Worm (Caenorhabditis elegans) whole organism, late embryonic: ENCODE data around the gene dhs-5.

ENCODE experiments used
- F13H6.1 ChIP-seq: sonication (generic microtip); optimal IDR thresholded peaks from 2 replicates; lab custom pipeline; 2016; ENCODE audit warnings: missing genetic modification characterization, missing compliant biosample characterization
- K02D7.2 ChIP-seq: sonication (generic microtip); optimal IDR thresholded peaks from 2 replicates; lab custom pipeline; 2017; ENCODE audit warnings: mild to moderate bottlenecking, missing genetic modification characterization, missing compliant biosample characterization
- T23F11.4 ChIP-seq: fragments of 200-800 bp; sonication (Bioruptor generic); optimal IDR thresholded peaks from 2 replicates; lab custom pipeline; 2018; ENCODE audit warnings: mild to moderate bottlenecking, missing genetic modification characterization, missing compliant biosample characterization
- ahr-1 ChIP-seq: sonication (generic microtip); optimal IDR thresholded peaks from 2 replicates; lab custom pipeline; 2016; ENCODE audit warnings: missing genetic modification characterization, missing compliant biosample characterization
- ama-1 ChIP-seq: fragments of 150-350 bp; optimal IDR thresholded peaks from 2 replicates; lab custom pipeline; 2014
- ceh-19 ChIP-seq: fragments of 200-800 bp; sonication (Bioruptor generic); optimal IDR thresholded peaks from 2 replicates; lab custom pipeline; 2018; ENCODE audit warnings: mild to moderate bottlenecking, missing genetic modification characterization, missing compliant biosample characterization
- ceh-22 ChIP-seq: sonication (generic microtip); optimal IDR thresholded peaks from 2 replicates; lab custom pipeline; 2017; ENCODE audit warnings: missing biosample characterization, missing genetic modification characterization
- ceh-31 ChIP-seq: sonication (generic microtip); optimal IDR thresholded peaks from 2 replicates; lab custom pipeline; 2016; ENCODE audit warnings: missing genetic modification characterization, missing compliant biosample characterization
- ceh-34 ChIP-seq: sonication (generic microtip); optimal IDR thresholded peaks from 2 replicates; lab custom pipeline; 2016; ENCODE audit warnings: mild to moderate bottlenecking, missing genetic modification characterization, missing compliant biosample characterization
- ceh-45 ChIP-seq: fragments of 200-800 bp; sonication (Bioruptor generic); IDR thresholded peaks from 2 replicates; pipeline ENCODE4 v1.3.6; 2022; ENCODE audit warnings: missing genetic modification reagents, missing genetic modification characterization, missing compliant biosample characterization
- dve-1 ChIP-seq: sonication (generic microtip); optimal IDR thresholded peaks from 2 replicates; lab custom pipeline; 2017; ENCODE audit warnings: antibody characterized with exemption, mild to moderate bottlenecking, missing genetic modification characterization, missing compliant biosample characterization
- elt-2 ChIP-seq: sonication (generic microtip); optimal IDR thresholded peaks from 2 replicates; lab custom pipeline; 2016; ENCODE audit warnings: missing genetic modification reagents, missing genetic modification characterization, missing compliant biosample characterization
- ets-4 ChIP-seq: sonication (generic microtip); optimal IDR thresholded peaks from 2 replicates; lab custom pipeline; 2016; ENCODE audit warnings: missing genetic modification characterization, missing compliant biosample characterization
- fkh-10 ChIP-seq: fragments of 150-350 bp; optimal IDR thresholded peaks from 2 replicates; lab custom pipeline; 2014; ENCODE audit warnings: missing biosample characterization, missing genetic modification reagents, missing genetic modification characterization
- hlh-30 ChIP-seq: sonication (generic microtip); optimal IDR thresholded peaks from 2 replicates; lab custom pipeline; 2017; ENCODE audit warnings: antibody characterized with exemption, missing genetic modification characterization, missing compliant biosample characterization; ENCODE audit not compliant: insufficient read depth
- hlh-6 ChIP-seq: sonication (generic microtip); optimal IDR thresholded peaks from 2 replicates; lab custom pipeline; 2016; ENCODE audit warnings: missing genotype, missing genetic modification characterization, missing compliant biosample characterization
- hlh-8 ChIP-seq: sonication (generic microtip); optimal IDR thresholded peaks from 2 replicates; lab custom pipeline; 2016; ENCODE audit warnings: missing genotype, missing genetic modification characterization, missing compliant biosample characterization
- lim-6 ChIP-seq: sonication (generic microtip); optimal IDR thresholded peaks from 2 replicates; lab custom pipeline; 2016; ENCODE audit warnings: missing genetic modification characterization, missing compliant biosample characterization
- lin-11 ChIP-seq: fragments of 200-800 bp; sonication (Bioruptor generic); optimal IDR thresholded peaks from 2 replicates; lab custom pipeline; 2018; ENCODE audit warnings: mild to moderate bottlenecking, missing genetic modification characterization, missing compliant biosample characterization
- mec-3 ChIP-seq: sonication (generic microtip); optimal IDR thresholded peaks from 2 replicates; lab custom pipeline; 2016; ENCODE audit warnings: borderline replicate concordance, missing genetic modification characterization, missing compliant biosample characterization
- nhr-232 ChIP-seq: sonication (generic microtip); optimal IDR thresholded peaks from 2 replicates; lab custom pipeline; 2016; ENCODE audit warnings: missing genetic modification characterization, missing compliant biosample characterization
- odd-2 ChIP-seq: sonication (generic microtip); optimal IDR thresholded peaks from 2 replicates; lab custom pipeline; 2017; ENCODE audit warnings: antibody characterized with exemption, mild to moderate bottlenecking, missing genetic modification characterization, missing compliant biosample characterization
- pag-3 ChIP-seq: sonication (generic microtip); optimal IDR thresholded peaks from 2 replicates; lab custom pipeline; 2016; ENCODE audit warnings: missing compliant biosample characterization, missing genetic modification characterization, borderline replicate concordance
- pax-1 ChIP-seq: fragments of 150-350 bp; optimal IDR thresholded peaks from 2 replicates; lab custom pipeline; 2014; ENCODE audit warnings: missing biosample characterization, missing genetic modification characterization
- pha-4 ChIP-seq: fragments of 150-350 bp; optimal IDR thresholded peaks from 2 replicates; lab custom pipeline; 2018; ENCODE audit warnings: missing biosample characterization, missing genetic modification reagents, missing genetic modification characterization
- rnt-1 ChIP-seq: sonication (generic microtip); optimal IDR thresholded peaks from 2 replicates; lab custom pipeline; 2016; ENCODE audit warnings: missing genetic modification characterization, missing compliant biosample characterization
- syd-9 ChIP-seq: sonication (generic microtip); optimal IDR thresholded peaks from 2 replicates; lab custom pipeline; 2016; ENCODE audit warnings: mild to moderate bottlenecking, missing genetic modification characterization, moderate library complexity, missing compliant biosample characterization
- tbx-2 ChIP-seq: sonication (generic microtip); optimal IDR thresholded peaks from 2 replicates; lab custom pipeline; 2016; ENCODE audit warnings: missing genetic modification characterization, missing compliant biosample characterization
- unc-55 ChIP-seq: sonication (generic microtip); optimal IDR thresholded peaks from 2 replicates; lab custom pipeline; 2017; ENCODE audit warnings: missing biosample characterization, missing genetic modification reagents, missing genetic modification characterization
- unc-86 ChIP-seq: sonication (generic microtip); optimal IDR thresholded peaks from 2 replicates; lab custom pipeline; 2016; ENCODE audit warnings: missing genetic modification characterization, missing compliant biosample characterization
- zip-5 ChIP-seq: sonication (generic microtip); optimal IDR thresholded peaks from 2 replicates; lab custom pipeline; 2016; ENCODE audit warnings: missing genetic modification characterization, missing compliant biosample characterization
- ztf-16 ChIP-seq: sonication (generic microtip); optimal IDR thresholded peaks from 2 replicates; lab custom pipeline; 2017; ENCODE audit warnings: missing genetic modification characterization, missing compliant biosample characterization

The dhs-5 gene

DNA sequence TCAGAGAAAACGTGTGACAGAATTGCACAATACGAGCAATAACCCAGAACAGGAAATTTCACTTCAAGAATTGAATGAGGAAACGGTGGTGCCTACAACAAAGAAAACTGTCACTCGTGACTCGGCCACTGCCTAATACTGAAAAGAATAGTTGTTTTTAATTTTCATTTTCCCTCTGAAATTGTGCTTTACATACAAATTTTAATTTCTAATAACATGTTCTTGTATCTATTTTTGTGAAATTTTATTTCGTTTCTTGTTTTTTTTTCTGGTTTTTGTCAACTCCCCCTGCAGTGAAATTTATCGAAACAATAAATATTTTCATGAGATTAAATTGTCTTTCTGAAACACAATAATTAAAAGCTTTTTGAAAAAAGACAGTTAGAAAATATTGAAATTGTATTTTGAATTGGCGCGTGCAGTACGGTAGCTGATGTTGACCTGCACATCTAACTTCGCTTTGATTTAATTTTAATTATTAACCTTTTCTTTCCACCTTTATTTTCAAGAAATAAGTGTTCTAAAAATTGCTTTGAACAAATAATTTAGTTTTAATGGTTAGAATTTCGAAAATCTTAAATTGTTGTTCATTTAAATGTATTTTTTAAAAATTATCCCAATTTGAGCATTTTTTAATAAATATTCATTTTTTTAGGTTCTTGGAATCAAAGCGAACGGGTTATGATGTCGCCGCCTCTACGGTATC, 2.2 kb downstream of the dhs-5 start, which contains the start of gene daz-1:
Gene daz-1 (plus strand): TSS at position 656 of the 706 bp plus-strand sequence.
- TF ChIP-seq odd-2: no peak
- TF ChIP-seq fkh-10: no peak
- no peak for TF ChIP-seq lin-11 (tag; lab: Kevin White, UChicago)
- TF ChIP-seq hlh-8 (tag; lab: Kevin White, UChicago): no peak
- no peak for TF ChIP-seq ahr-1
- TF ChIP-seq lim-6 (tag; lab: Kevin White, UChicago): no peak
- TF ChIP-seq dve-1 (tag; lab: Kevin White, UChicago): no peak
- TF ChIP-seq ceh-31 (tag; lab: Kevin White, UChicago): no peak
- TF ChIP-seq syd-9: no peak
- TF ChIP-seq hlh-30 (tag; lab: Kevin White, UChicago): no peak
- TF ChIP-seq ceh-45: no peak
- no peak for TF ChIP-seq pag-3 (tag; lab: Kevin White, UChicago)
- no peak for TF ChIP-seq ceh-19 (GFP tag; lab: Kevin White, UChicago)
- TF ChIP-seq zip-5: no peak
- TF ChIP-seq pha-4 (tag; lab: Kevin White, UChicago): no peak
- no peak for TF ChIP-seq ztf-16
- no peak for TF ChIP-seq unc-86 (tag; lab: Kevin White, UChicago)
- TF ChIP-seq pax-1: no peak

DNA sequence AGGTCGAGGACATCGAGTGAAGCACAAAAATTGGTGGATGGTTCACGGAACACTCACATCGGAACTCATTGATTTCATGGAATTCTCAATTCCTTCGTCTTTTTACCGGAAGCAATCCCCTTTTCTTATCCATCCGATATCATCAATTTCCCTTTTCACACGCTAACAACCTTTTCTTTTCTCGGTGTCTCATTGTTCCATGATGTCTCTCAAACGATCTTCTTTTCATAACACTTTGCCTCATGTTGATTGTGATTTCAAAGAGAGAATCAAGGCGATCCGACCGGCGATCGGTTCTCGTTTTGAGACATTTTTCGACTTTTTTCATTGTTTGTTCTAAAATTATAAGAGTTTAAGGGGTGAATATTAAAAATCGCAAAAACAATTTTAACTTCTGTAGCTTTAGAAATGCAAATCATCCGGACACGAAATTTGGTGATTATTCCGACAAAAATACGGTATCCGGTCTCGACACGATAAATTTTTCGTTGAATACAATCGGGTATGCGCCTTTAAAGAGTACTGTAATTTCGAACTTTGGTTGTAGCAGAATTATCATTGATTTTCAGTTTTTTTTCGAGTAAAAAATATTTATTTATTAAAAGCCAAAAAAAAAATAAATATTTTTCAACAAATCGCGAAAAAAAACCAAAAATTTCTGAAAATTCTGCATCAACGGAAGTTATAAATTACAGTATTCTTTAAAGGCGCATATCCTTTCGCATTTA, 5.2 kb downstream of the dhs-5 start:
- TF ChIP-seq odd-2 (no peak), pax-1 (no peak), ztf-16 (no peak), mec-3 (no peak), ceh-45 (no peak)
- TF ChIP-seq, all 69 proteins: peak for 0

DNA sequence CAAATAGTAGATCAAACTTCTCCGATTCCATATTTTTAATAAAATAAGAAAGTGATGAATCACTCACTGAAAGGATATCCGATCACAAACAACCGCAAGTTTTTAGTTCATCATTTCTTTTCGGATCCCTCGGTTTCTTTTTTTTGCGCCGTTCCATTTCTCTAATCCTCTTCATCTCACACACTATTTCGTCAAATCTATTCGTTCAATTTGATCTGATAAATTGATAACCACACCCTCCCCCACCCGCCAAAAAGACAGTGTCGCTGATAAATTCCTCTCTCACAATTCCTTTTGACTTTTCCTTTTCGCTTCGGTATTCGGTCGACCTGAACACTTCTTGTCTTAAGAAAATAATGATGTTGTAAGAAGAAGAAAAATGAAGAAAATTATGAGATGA, 5.9 kb downstream of the dhs-5 start:
- no peak for TF ChIP-seq unc-86 (tag; lab: Kevin White, UChicago)
- no peak for TF ChIP-seq F13H6.1 (tag; lab: Kevin White, UChicago)
- TF ChIP-seq ceh-22 (tag; lab: Kevin White, UChicago): no peak
- no peak for TF ChIP-seq ama-1 (lab: Kevin White, UChicago)
- TF ChIP-seq lin-11 (tag; lab: Kevin White, UChicago): no peak
- TF ChIP-seq ets-4: no peak
- TF ChIP-seq elt-2 (tag; lab: Kevin White, UChicago): peak; percentile 42

DNA sequence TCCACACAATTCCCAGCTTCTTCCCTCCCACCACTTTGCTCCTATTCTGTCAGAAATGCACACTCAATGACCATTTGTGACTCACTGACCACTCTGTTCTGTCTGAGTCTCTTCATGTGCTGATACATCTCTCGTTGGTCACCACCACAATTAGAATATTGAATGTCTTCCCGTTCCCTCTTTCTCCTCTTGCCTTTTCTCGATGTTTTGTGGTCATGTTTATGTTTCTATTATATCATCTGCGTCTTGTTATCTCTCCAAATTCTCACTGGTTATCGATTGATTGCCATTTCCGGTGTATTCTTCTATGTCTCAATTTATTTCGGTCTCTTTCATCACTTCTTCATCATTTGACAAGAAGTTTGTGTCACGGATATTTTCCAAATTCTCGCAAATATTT, 7.3 kb downstream of the dhs-5 start:
- peak; percentile 19 for TF ChIP-seq tbx-2 (tag; lab: Kevin White, UChicago)
- TF ChIP-seq rnt-1 (tag; lab: Kevin White, UChicago): peak; percentile 9
- peak; percentile 37 for TF ChIP-seq unc-55
- TF ChIP-seq ets-4: no peak
- TF ChIP-seq nhr-232 (tag; lab: Kevin White, UChicago): no peak
- TF ChIP-seq elt-2 (tag; lab: Kevin White, UChicago): peak; percentile 34
- TF ChIP-seq T23F11.4 (GFP tag; lab: Kevin White, UChicago): no peak
- TF ChIP-seq odd-2: no peak
- TF ChIP-seq pha-4 (tag; lab: Kevin White, UChicago): no peak
- TF ChIP-seq ceh-34 (tag; lab: Kevin White, UChicago): peak; percentile 30
- TF ChIP-seq hlh-30 (tag; lab: Kevin White, UChicago): peak; percentile 7
- TF ChIP-seq ceh-31 (tag; lab: Kevin White, UChicago): peak; percentile 2
- TF ChIP-seq hlh-6: no peak

DNA sequence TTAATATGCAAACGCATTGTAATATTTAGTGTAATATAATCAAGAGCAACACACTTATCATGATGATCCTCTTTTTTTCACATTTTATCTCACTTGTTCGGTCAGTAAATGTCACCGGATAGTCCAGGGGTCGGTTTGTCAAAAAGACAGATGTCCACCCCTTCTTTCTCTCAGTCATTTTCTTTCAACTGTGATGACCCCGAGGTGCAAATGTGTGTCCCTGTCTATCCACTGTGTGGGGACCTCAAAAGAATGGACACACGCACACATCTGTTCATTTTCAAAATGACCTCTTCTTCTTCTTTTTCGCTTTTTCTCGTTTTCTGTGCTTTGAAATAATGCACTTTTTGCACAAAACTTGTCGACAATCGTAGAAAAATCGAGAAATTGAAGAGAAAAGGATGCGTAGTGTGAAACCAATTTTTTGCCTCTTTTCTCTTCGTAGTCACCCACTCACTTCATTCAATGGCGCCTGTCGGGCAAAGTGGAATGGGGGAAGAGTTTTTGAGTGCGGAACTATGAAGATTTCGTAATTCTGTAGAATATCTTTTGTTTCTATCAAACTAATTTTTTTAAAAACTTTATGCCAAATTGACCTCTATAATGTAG, 10.1 kb downstream of the dhs-5 start:
- TF ChIP-seq unc-55 (peak; percentile 34), ama-1 (lab: Kevin White, UChicago) (no peak), F13H6.1 (tag; lab: Kevin White, UChicago) (no peak), K02D7.2 (tag; lab: Kevin White, UChicago) (no peak)
